Fruit fly (Drosophila melanogaster): ENCODE results near the gene yellow-e3.

The yellow-e3 gene

DNA sequence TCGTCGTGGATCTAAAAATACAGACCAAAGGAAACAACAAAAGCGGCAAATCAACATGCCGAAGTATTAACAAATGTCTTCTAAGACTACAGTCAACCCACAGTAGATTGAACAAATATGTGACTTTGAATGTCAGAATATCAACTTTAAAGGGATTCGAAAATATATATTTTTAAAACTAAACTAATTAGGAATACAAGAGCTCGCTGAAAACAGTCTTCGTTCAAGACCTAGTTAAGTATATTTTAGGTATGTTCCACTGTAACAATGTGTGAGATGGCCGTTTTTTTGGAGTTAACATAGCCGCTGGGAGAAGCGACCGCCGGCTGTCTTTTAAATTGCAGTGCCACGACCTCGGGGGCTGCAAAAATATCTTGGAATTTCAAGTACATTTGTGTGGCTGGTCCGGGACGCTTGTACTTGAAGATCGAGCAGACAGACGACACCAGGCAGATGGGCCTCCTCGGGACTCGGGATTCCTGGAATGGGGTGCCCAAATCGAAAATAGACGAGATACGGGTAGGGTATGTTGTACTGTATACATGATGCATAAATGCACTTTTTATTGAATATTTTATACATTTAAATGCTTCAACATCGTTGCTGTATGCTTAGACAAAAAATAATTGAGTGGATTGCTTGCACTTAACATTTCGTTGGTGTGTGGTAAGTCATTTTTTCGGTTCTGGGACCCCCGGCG lies 23.8 kb upstream of the yellow-e3 start:
- TF ChIP-seq tj (GFP tag; optimal IDR thresholded peaks at IDR 0.05) (no peak), bab1 (GFP tag; optimal IDR thresholded peaks at IDR 0.05) (peak; percentile 11)

DNA sequence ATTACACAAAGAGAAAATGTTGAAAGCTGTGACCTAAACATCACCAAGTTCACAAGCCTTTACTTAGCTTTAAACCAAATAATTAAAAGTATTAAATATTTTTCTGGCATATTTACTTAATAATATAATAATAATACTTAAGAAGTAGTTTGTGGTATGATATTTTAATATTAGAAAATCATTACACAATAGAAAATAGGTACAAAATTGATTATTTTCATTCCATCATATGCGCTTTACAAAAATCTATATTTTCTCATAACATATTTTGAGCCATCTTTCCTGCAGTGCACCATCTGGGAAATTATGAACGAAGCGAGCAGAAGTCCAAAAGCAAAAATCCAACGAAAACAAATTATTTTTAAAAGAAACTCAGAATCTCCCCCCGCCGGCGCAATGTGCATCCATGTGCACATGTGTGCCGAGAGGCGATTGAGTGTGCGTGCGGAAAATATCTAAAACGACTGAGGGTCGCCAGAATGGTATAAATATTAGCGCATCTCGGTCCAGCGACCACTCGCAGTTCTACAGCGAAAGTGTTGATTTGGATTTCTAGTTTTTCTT lies 20.9 kb upstream of the yellow-e3 start, which contains the start of gene Act87E:
Gene Act87E (plus strand): TSS at position 514 of the 564 bp plus-strand sequence.
- TF ChIP-seq Mnt (GFP tag; optimal IDR thresholded peaks at IDR 0.05) (no peak), tj (GFP tag; optimal IDR thresholded peaks at IDR 0.05) (no peak), Hr96 (GFP tag; optimal IDR thresholded peaks at IDR 0.05) (no peak), pad (GFP tag; optimal IDR thresholded peaks at IDR 0.05) (no peak), toe (GFP tag; optimal IDR thresholded peaks at IDR 0.05) (no peak), CG7101 (tag; optimal IDR thresholded peaks at IDR 0.05) (no peak), CG5204 (GFP tag; optimal IDR thresholded peaks at IDR 0.05) (no peak), CG14711 (tag; optimal IDR thresholded peaks at IDR 0.05) (no peak), kay (GFP tag; ENCODE audit: borderline replicate concordance) (no peak), Crg-1 (GFP tag; optimal IDR thresholded peaks at IDR 0.05) (no peak), CG1620 (GFP tag; optimal IDR thresholded peaks at IDR 0.05) (no peak)

- TF ChIP-seq CG1620 (GFP tag; optimal IDR thresholded peaks at IDR 0.05) (no peak), CG14711 (tag; optimal IDR thresholded peaks at IDR 0.05) (no peak), CG11617 (GFP tag; optimal IDR thresholded peaks at IDR 0.05) (no peak), tj (GFP tag; optimal IDR thresholded peaks at IDR 0.05) (no peak), Mnt (GFP tag; optimal IDR thresholded peaks at IDR 0.05) (no peak), CG33017 (tag; optimal IDR thresholded peaks at IDR 0.05) (no peak), CG7045 (GFP tag; optimal IDR thresholded peaks at IDR 0.05) (no peak), cic (GFP tag; optimal IDR thresholded peaks at IDR 0.05) (no peak), bab1 (GFP tag; optimal IDR thresholded peaks at IDR 0.05) (no peak), cnc (optimal IDR thresholded peaks at IDR 0.05) (no peak), ovo (GFP tag; optimal IDR thresholded peaks at IDR 0.05) (no peak), Clk (GFP tag; optimal IDR thresholded peaks at IDR 0.05) (no peak), toe (GFP tag; optimal IDR thresholded peaks at IDR 0.05) (no peak), pad (GFP tag; optimal IDR thresholded peaks at IDR 0.05) (no peak), CG7101 (tag; optimal IDR thresholded peaks at IDR 0.05) (no peak), Crg-1 (GFP tag; optimal IDR thresholded peaks at IDR 0.05) (no peak), Hr96 (GFP tag; optimal IDR thresholded peaks at IDR 0.05) (no peak), CG12768 (GFP tag; optimal IDR thresholded peaks at IDR 0.05) (no peak)
These were observed 17.5 kb upstream of the yellow-e3 start for dm6 chr3R:13422178-13422577.

dm6 chr3R:13419979-13420378 lies 15.3 kb upstream of the yellow-e3 start, which contains the start of gene Ir87a:
Gene Ir87a (plus strand): TSS chr3R:13420279.
- TF ChIP-seq cnc (optimal IDR thresholded peaks at IDR 0.05) (no peak), CG12768 (GFP tag; optimal IDR thresholded peaks at IDR 0.05) (no peak), Clk (GFP tag; optimal IDR thresholded peaks at IDR 0.05) (no peak), Crg-1 (GFP tag; optimal IDR thresholded peaks at IDR 0.05) (no peak), Hr96 (GFP tag; optimal IDR thresholded peaks at IDR 0.05) (no peak), CG1620 (GFP tag; optimal IDR thresholded peaks at IDR 0.05) (no peak)

- TF ChIP-seq cic (GFP tag; optimal IDR thresholded peaks at IDR 0.05) (no peak), CG33017 (tag; optimal IDR thresholded peaks at IDR 0.05) (no peak), bab1 (GFP tag; optimal IDR thresholded peaks at IDR 0.05) (no peak), CG5204 (GFP tag; optimal IDR thresholded peaks at IDR 0.05) (no peak), pad (GFP tag; optimal IDR thresholded peaks at IDR 0.05) (no peak), CG1620 (GFP tag; optimal IDR thresholded peaks at IDR 0.05) (no peak), CG7045 (GFP tag; optimal IDR thresholded peaks at IDR 0.05) (no peak), Crg-1 (GFP tag; optimal IDR thresholded peaks at IDR 0.05) (no peak), ovo (GFP tag; optimal IDR thresholded peaks at IDR 0.05) (no peak), CG14711 (tag; optimal IDR thresholded peaks at IDR 0.05) (no peak), toe (GFP tag; optimal IDR thresholded peaks at IDR 0.05) (no peak), tj (GFP tag; optimal IDR thresholded peaks at IDR 0.05) (no peak)
These were observed 12.5 kb upstream of the yellow-e3 start for dm6 chr3R:13417067-13417595.

DNA sequence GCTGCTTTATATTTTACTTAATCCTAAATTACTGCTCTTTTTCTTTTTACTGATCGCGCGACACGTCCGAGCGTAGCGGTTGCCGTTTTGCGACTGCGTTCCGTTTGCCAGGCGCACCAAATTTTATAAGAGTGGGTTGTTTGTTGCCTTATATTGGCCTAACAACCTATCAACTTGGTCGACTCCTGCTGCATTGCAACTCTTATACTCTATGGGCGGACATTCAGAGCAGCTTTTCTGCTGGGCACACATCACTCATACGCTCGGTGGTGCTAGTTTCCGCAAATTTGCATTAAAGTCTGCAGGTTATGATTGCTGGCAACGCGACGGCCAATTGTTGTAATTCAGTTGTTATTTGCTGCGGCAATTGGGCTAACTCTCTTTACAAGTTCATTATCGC lies 10.5 kb upstream of the yellow-e3 start, which contains the start of gene yellow-e:
Gene yellow-e (minus strand): TSS at position 101 of the 400 bp plus-strand sequence.
- TF ChIP-seq Mnt (GFP tag; optimal IDR thresholded peaks at IDR 0.05): no peak
- TF ChIP-seq CG11617 (GFP tag; optimal IDR thresholded peaks at IDR 0.05): no peak
- TF ChIP-seq CG12768 (GFP tag; optimal IDR thresholded peaks at IDR 0.05): no peak
- no peak for TF ChIP-seq toe (GFP tag; optimal IDR thresholded peaks at IDR 0.05)
- no peak for TF ChIP-seq CG33017 (tag; optimal IDR thresholded peaks at IDR 0.05)
- no peak for TF ChIP-seq CG5204 (GFP tag; optimal IDR thresholded peaks at IDR 0.05)
- no peak for TF ChIP-seq CG14711 (tag; optimal IDR thresholded peaks at IDR 0.05)
- TF ChIP-seq tj (GFP tag; optimal IDR thresholded peaks at IDR 0.05): no peak

- TF ChIP-seq tj (GFP tag; optimal IDR thresholded peaks at IDR 0.05): peak; percentile 26
- no peak for TF ChIP-seq Clk (GFP tag; optimal IDR thresholded peaks at IDR 0.05)
These were observed 8.0 kb upstream of the yellow-e3 start for dm6 chr3R:13412704-13413103.
